Fruit fly (Drosophila melanogaster) whole organism, embryonic: ENCODE data around the gene CG13026.

Experiments
- Abd-B ChIP-seq: fragments of 200-800 bp; sonication (Bioruptor generic); optimal IDR thresholded peaks from 2 replicates; lab custom pipeline; 2018; ENCODE audit warnings: missing biosample characterization, mild to moderate bottlenecking, missing genetic modification characterization, moderate library complexity
- Antp ChIP-seq: fragments of 200-800 bp; sonication (Bioruptor generic); optimal IDR thresholded peaks from 3 replicates; lab custom pipeline; 2016; ENCODE audit warnings: missing biosample characterization, missing genetic modification characterization
- Bteb2 ChIP-seq: fragments of 200-800 bp; sonication (Bioruptor generic); optimal IDR thresholded peaks from 2 replicates; lab custom pipeline; 2016; ENCODE audit warnings: missing biosample characterization, missing genetic modification characterization
- C15 ChIP-seq: fragments of 200-800 bp; sonication (Bioruptor generic); IDR thresholded peaks from 3 replicates; pipeline ENCODE4 v1.3.6; 2022; ENCODE audit warnings: missing biosample characterization, missing genetic modification characterization
- CG14050 ChIP-seq: fragments of 200-800 bp; sonication (Bioruptor generic); IDR thresholded peaks from 3 replicates; pipeline ENCODE4 v1.3.6; 2022; ENCODE audit warnings: missing biosample characterization, missing genetic modification characterization
- CG14965 ChIP-seq: fragments of 200-800 bp; sonication (Bioruptor generic); optimal IDR thresholded peaks from 2 replicates; lab custom pipeline; 2016; ENCODE audit warnings: missing biosample characterization, missing genetic modification characterization, borderline replicate concordance
- CG1832 ChIP-seq: fragments of 200-800 bp; sonication (Bioruptor generic); optimal IDR thresholded peaks from 2 replicates; lab custom pipeline; 2017; ENCODE audit warnings: missing biosample characterization, mild to moderate bottlenecking, missing genetic modification characterization, inconsistent platforms
- CG2129 ChIP-seq: fragments of 200-800 bp; sonication (Bioruptor generic); IDR thresholded peaks from 2 replicates; pipeline ENCODE4 v1.3.6; 2022; ENCODE audit warnings: missing biosample characterization, missing genetic modification characterization; ENCODE audit not compliant: partially characterized antibody
- CG2202 ChIP-seq: fragments of 200-800 bp; sonication (Bioruptor generic); optimal IDR thresholded peaks from 2 replicates; lab custom pipeline; 2018; ENCODE audit warnings: missing biosample characterization, mild to moderate bottlenecking, missing genetic modification characterization
- CG32767 ChIP-seq: fragments of 200-800 bp; sonication (Bioruptor generic); IDR thresholded peaks from 2 replicates; pipeline ENCODE4 v1.3.6; 2022; ENCODE audit warnings: missing biosample characterization, missing genetic modification characterization
- CG4707 ChIP-seq: fragments of 200-800 bp; sonication (Bioruptor generic); optimal IDR thresholded peaks from 2 replicates; lab custom pipeline; 2018; ENCODE audit warnings: missing biosample characterization, mild to moderate bottlenecking, missing genetic modification characterization, moderate library complexity
- CG6272 ChIP-seq: fragments of 200-800 bp; sonication (Bioruptor generic); IDR thresholded peaks from 2 replicates; pipeline ENCODE4 v1.3.6; 2022; ENCODE audit warnings: missing biosample characterization, missing genetic modification characterization
- CG6654 ChIP-seq: fragments of 200-800 bp; sonication (Bioruptor generic); optimal IDR thresholded peaks from 2 replicates; lab custom pipeline; 2017; ENCODE audit warnings: missing biosample characterization, mild to moderate bottlenecking, missing genetic modification characterization
- CG6791 ChIP-seq: fragments of 200-800 bp; sonication (Bioruptor generic); IDR thresholded peaks from 3 replicates; pipeline ENCODE4 v1.3.6; 2022; ENCODE audit warnings: missing biosample characterization, missing genetic modification characterization; ENCODE audit not compliant: partially characterized antibody
- CG7372 ChIP-seq: fragments of 200-800 bp; sonication (Bioruptor generic); IDR thresholded peaks from 2 replicates; pipeline ENCODE4 v1.3.6; 2022; ENCODE audit warnings: missing biosample characterization, missing genetic modification characterization
- CG8089 ChIP-seq: fragments of 200-800 bp; sonication (Bioruptor generic); optimal IDR thresholded peaks from 3 replicates; lab custom pipeline; 2016; ENCODE audit warnings: missing biosample characterization, missing genetic modification characterization
- CG8290 ChIP-seq, 3 experiments: fragments of 200-800 bp; sonication (Bioruptor generic); optimal IDR thresholded peaks; 2 replicates each; lab custom pipeline; 2016 to 2019; ENCODE audit warnings: missing biosample characterization in 3 of 3, missing genetic modification characterization in 3 of 3, mild to moderate bottlenecking in 2 of 3, moderate library complexity in 1 of 3
- CG8478 ChIP-seq: fragments of >200 bp; optimal IDR thresholded peaks from 2 replicates; lab custom pipeline; 2018
- CTCF ChIP-seq: fragments of 200-800 bp; sonication (Bioruptor generic); optimal IDR thresholded peaks from 2 replicates; lab custom pipeline; 2017; ENCODE audit warnings: missing biosample characterization, mild to moderate bottlenecking, missing genetic modification characterization, moderate library complexity
- Chrac-16 ChIP-seq: fragments of 200-800 bp; sonication (Bioruptor generic); optimal IDR thresholded peaks from 3 replicates; lab custom pipeline; 2016; ENCODE audit warnings: missing biosample characterization, missing genetic modification characterization
- Doc3 ChIP-seq: fragments of 200-800 bp; sonication (Bioruptor generic); IDR thresholded peaks from 3 replicates; pipeline ENCODE4 v1.3.6; 2022; ENCODE audit warnings: missing biosample characterization, missing genetic modification characterization; ENCODE audit not compliant: partially characterized antibody
- Hmr ChIP-seq: fragments of 200-800 bp; sonication (Bioruptor generic); optimal IDR thresholded peaks from 3 replicates; lab custom pipeline; 2017; ENCODE audit warnings: mild to moderate bottlenecking, missing biosample characterization, missing genetic modification reagents, missing genetic modification characterization
- Mad ChIP-seq: fragments of 200-800 bp; sonication (Bioruptor generic); optimal IDR thresholded peaks from 2 replicates; lab custom pipeline; 2016; ENCODE audit warnings: missing biosample characterization, missing genetic modification characterization
- Max ChIP-seq: fragments of 200-800 bp; sonication (Bioruptor generic); optimal IDR thresholded peaks from 2 replicates; lab custom pipeline; 2016; ENCODE audit warnings: missing biosample characterization, mild to moderate bottlenecking, missing genetic modification characterization
- NFAT ChIP-seq: fragments of 200-800 bp; sonication (Bioruptor generic); IDR thresholded peaks from 2 replicates; pipeline ENCODE4 v1.3.6; 2022; ENCODE audit warnings: missing biosample characterization, missing genetic modification characterization
- Ptx1 ChIP-seq: fragments of 200-800 bp; sonication (Bioruptor generic); IDR thresholded peaks from 2 replicates; pipeline ENCODE4 v1.3.6; 2022; ENCODE audit warnings: missing biosample characterization, missing genetic modification characterization
- Sox102F ChIP-seq: fragments of 200-800 bp; sonication (Bioruptor generic); optimal IDR thresholded peaks from 2 replicates; lab custom pipeline; 2018; ENCODE audit warnings: missing biosample characterization, mild to moderate bottlenecking, missing genetic modification characterization, moderate library complexity
- Vsx1 ChIP-seq: fragments of 200-800 bp; sonication (Bioruptor generic); optimal IDR thresholded peaks from 2 replicates; lab custom pipeline; 2017; ENCODE audit warnings: missing biosample characterization, mild to moderate bottlenecking, missing genetic modification characterization, missing genetic modification reagents
- abd-A ChIP-seq: fragments of 200-800 bp; sonication (Bioruptor generic); optimal IDR thresholded peaks from 3 replicates; lab custom pipeline; 2019; ENCODE audit warnings: missing biosample characterization, mild to moderate bottlenecking, missing genetic modification characterization, moderate library complexity
- aop ChIP-seq: fragments of 200-800 bp; sonication (Bioruptor generic); IDR thresholded peaks from 2 replicates; pipeline ENCODE4 v1.3.6; 2022; ENCODE audit warnings: missing biosample characterization, missing genetic modification characterization
- ara ChIP-seq: fragments of 200-800 bp; sonication (Bioruptor generic); IDR thresholded peaks from 2 replicates; pipeline ENCODE4 v1.3.6; 2022; ENCODE audit warnings: missing biosample characterization, missing genetic modification characterization
- btn ChIP-seq: fragments of 200-800 bp; sonication (Bioruptor generic); optimal IDR thresholded peaks from 2 replicates; lab custom pipeline; 2016; ENCODE audit warnings: missing biosample characterization, missing genetic modification characterization
- disco-r ChIP-seq: fragments of 200-800 bp; sonication (Bioruptor generic); optimal IDR thresholded peaks from 2 replicates; lab custom pipeline; 2016; ENCODE audit warnings: missing biosample characterization, missing genetic modification characterization
- dmrt99B ChIP-seq: fragments of 200-800 bp; sonication (Bioruptor generic); optimal IDR thresholded peaks from 2 replicates; lab custom pipeline; 2018; ENCODE audit warnings: missing biosample characterization, mild to moderate bottlenecking, missing genetic modification characterization, moderate library complexity
- esg ChIP-seq: fragments of 200-800 bp; sonication (Bioruptor generic); conservative IDR thresholded peaks from 2 replicates; pipeline ENCODE4 v1.3.6; 2022; ENCODE audit warnings: missing biosample characterization, missing genetic modification characterization
- fd102C ChIP-seq: fragments of 200-800 bp; sonication (Bioruptor generic); optimal IDR thresholded peaks from 2 replicates; lab custom pipeline; 2018; ENCODE audit warnings: missing biosample characterization, mild to moderate bottlenecking, missing genetic modification characterization, moderate library complexity
- kah ChIP-seq: fragments of 200-800 bp; sonication (Bioruptor generic); optimal IDR thresholded peaks from 2 replicates; lab custom pipeline; 2018; ENCODE audit warnings: missing biosample characterization, mild to moderate bottlenecking, missing genetic modification characterization
- knrl ChIP-seq: fragments of 200-800 bp; sonication (Bioruptor generic); IDR thresholded peaks from 3 replicates; pipeline ENCODE4 v1.3.6; 2022; ENCODE audit warnings: missing biosample characterization, missing genetic modification characterization; ENCODE audit not compliant: partially characterized antibody
- nerfin-2 ChIP-seq: fragments of 200-800 bp; sonication (Bioruptor generic); IDR thresholded peaks from 2 replicates; pipeline ENCODE4 v1.3.6; 2022; ENCODE audit warnings: missing biosample characterization, missing genetic modification characterization; ENCODE audit not compliant: partially characterized antibody
- otp ChIP-seq: fragments of 200-800 bp; sonication (Bioruptor generic); IDR thresholded peaks from 3 replicates; pipeline ENCODE4, ENCODE4 v1.3.6; 2022; ENCODE audit warnings: missing biosample characterization, missing genetic modification characterization
- prd ChIP-seq, 3 experiments: fragments of >200 bp in 2 of 3; fragments of 200-800 bp in 1 of 3; sonication (Bioruptor generic) in 1 of 3; optimal IDR thresholded peaks in 2 of 3; IDR thresholded peaks in 1 of 3; 2 replicates in 2 of 3; 3 replicates in 1 of 3; pipeline versions ENCODE4 v1.3.6 to Lab custom; 2017 to 2022; ENCODE audit warnings: missing biosample characterization in 1 of 3, missing genetic modification characterization in 1 of 3
- pum ChIP-seq: fragments of 200-800 bp; sonication (Bioruptor generic); optimal IDR thresholded peaks from 2 replicates; lab custom pipeline; 2016; ENCODE audit warnings: missing biosample characterization, missing genetic modification characterization
- sisA ChIP-seq: fragments of 200-800 bp; sonication (Bioruptor generic); IDR thresholded peaks from 2 replicates; pipeline ENCODE4 v1.3.6; 2022; ENCODE audit warnings: missing biosample characterization, missing genetic modification characterization
- so ChIP-seq: fragments of 200-800 bp; sonication (Bioruptor generic); IDR thresholded peaks from 3 replicates; pipeline ENCODE4 v1.3.6; 2022; ENCODE audit warnings: missing biosample characterization, missing genetic modification characterization
- sqz ChIP-seq: fragments of 200-800 bp; sonication (Bioruptor generic); optimal IDR thresholded peaks from 3 replicates; lab custom pipeline; 2018; ENCODE audit warnings: missing biosample characterization, mild to moderate bottlenecking, missing genetic modification characterization
- tin ChIP-seq: fragments of 200-800 bp; sonication (Bioruptor generic); optimal IDR thresholded peaks from 3 replicates; lab custom pipeline; 2016; ENCODE audit warnings: missing biosample characterization, missing genetic modification characterization
- ttk ChIP-seq: fragments of 200-800 bp; sonication (Bioruptor generic); IDR thresholded peaks from 2 replicates; pipeline ENCODE4 v2.1.2; 2022; ENCODE audit warnings: missing biosample characterization, missing genetic modification characterization
- tup ChIP-seq: fragments of 200-800 bp; sonication (Bioruptor generic); optimal IDR thresholded peaks from 2 replicates; lab custom pipeline; 2016; ENCODE audit warnings: missing biosample characterization, mild to moderate bottlenecking, missing genetic modification characterization, moderate library complexity

Gene CG13026

DNA sequence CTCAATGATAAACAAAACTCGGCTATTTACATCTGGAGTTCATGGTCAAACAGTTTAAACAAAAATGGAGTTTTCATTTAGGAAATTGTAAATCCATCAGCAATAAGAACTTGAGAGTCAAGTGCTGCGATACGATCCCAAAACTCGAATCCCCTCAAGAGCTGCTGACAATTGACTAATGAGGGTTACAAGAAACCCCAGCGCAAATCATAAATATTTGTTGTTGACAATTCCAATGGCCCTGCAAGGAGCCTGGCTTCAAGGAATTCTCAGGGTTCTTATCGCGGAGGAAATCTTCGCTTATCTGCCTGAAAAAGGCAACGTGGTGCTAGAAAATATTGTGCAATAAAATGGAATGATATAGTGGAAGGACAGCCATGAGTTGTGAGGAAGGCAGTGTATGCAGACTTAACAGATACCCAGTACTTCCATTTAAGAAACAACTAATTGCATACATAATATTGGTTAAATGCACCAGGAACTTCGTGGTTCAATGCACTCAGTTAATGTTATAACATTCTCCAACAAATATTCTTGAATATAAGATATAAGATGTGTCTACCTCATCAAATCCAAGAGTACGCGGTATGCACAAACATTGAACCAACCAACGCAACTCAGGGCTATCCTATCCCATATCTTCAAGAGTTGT, 42.2 kb upstream of the CG13026 start (continued):
- no peak for TF ChIP-seq CTCF (GFP tag; lab: Kevin White, UChicago)
- no peak for TF ChIP-seq so
- 0 out of 3 replicates have a peak, but pooled peaks have one; percentile 28 for TF ChIP-seq knrl (GFP tag; lab: Robert Waterston, UW)
- no peak for TF ChIP-seq tup
- peak; percentile 2 for TF ChIP-seq Max (GFP tag; lab: Kevin White, UChicago)
- 0 out of 3 replicates have a peak, but pooled peaks have one; percentile 14 for TF ChIP-seq Doc3 (GFP tag; lab: Robert Waterston, UW)
- no peak for TF ChIP-seq prd (optimal IDR thresholded peaks at IDR 0.05; lab: Kevin White, UChicago)
- peak; percentile 77 for TF ChIP-seq prd (GFP tag; IDR thresholded peaks at IDR 0.05; lab: Robert Waterston, UW)
- peak; percentile 34 for TF ChIP-seq Sox102F
- TF ChIP-seq sqz (GFP tag; lab: Kevin White, UChicago), result no peak
- peak; percentile 15; the same call in 1 of the 2 replicates for TF ChIP-seq ttk (GFP tag; lab: Robert Waterston, UW)
- no peak for TF ChIP-seq CG6272 (GFP tag; lab: Robert Waterston, UW)
- no peak for TF ChIP-seq aop
- TF ChIP-seq Bteb2 (GFP tag; lab: Kevin White, UChicago), result no peak
- 0 out of 3 replicates have a peak, but pooled peaks have one; percentile 50 for TF ChIP-seq CG6791 (GFP tag; lab: Robert Waterston, UW)
- TF ChIP-seq Abd-B (GFP tag; lab: Kevin White, UChicago), result peak; percentile 22
- no peak for TF ChIP-seq CG1832
- peak; percentile 55 for TF ChIP-seq fd102C (GFP tag; lab: Kevin White, UChicago)
- TF ChIP-seq CG14050 (GFP tag; lab: Robert Waterston, UW), result no peak; the same call in 2 of the 3 replicates
- no peak for TF ChIP-seq CG6654 (GFP tag; lab: Kevin White, UChicago)
- TF ChIP-seq esg (GFP tag; lab: Robert Waterston, UW), result 0 out of 2 replicates have a peak, but pooled peaks have one; percentile 10
- peak; percentile 52; the same call in 1 of the 2 replicates for TF ChIP-seq ara
- TF ChIP-seq CG2202, result no peak
- no peak for TF ChIP-seq sisA
- TF ChIP-seq Vsx1 (GFP tag; lab: Kevin White, UChicago), result no peak
- peak; percentile 38 for TF ChIP-seq Antp (GFP tag; lab: Kevin White, UChicago)
- no peak for TF ChIP-seq abd-A (tag; lab: Kevin White, UChicago)
- peak; percentile 42 for TF ChIP-seq Chrac-16 (GFP tag; lab: Kevin White, UChicago)
- TF ChIP-seq pum (GFP tag; lab: Kevin White, UChicago), result peak; percentile 39
- TF ChIP-seq CG8290 (GFP tag; optimal IDR thresholded peaks at IDR 0.05; lab: Kevin White, UChicago), result no peak
- peak in 1 of 2 experiments; percentile 57 for TF ChIP-seq CG8290 (tag; optimal IDR thresholded peaks at IDR 0.05; lab: Kevin White, UChicago)
- TF ChIP-seq dmrt99B, result peak; percentile 41
- TF ChIP-seq kah (GFP tag; lab: Kevin White, UChicago), result no peak
- no peak for TF ChIP-seq CG2129
- 0 out of 3 replicates have a peak, but pooled peaks have one; percentile 54 for TF ChIP-seq otp (GFP tag; lab: Robert Waterston, UW)
- no peak for TF ChIP-seq btn
- peak; percentile 1 for TF ChIP-seq Hmr (GFP tag; lab: Kevin White, UChicago)
- TF ChIP-seq NFAT (GFP tag; lab: Robert Waterston, UW), result no peak
- TF ChIP-seq Mad (GFP tag; lab: Kevin White, UChicago), result peak; percentile 29
- TF ChIP-seq tin, result peak; percentile 66
- no peak for TF ChIP-seq CG32767 (GFP tag; lab: Robert Waterston, UW)
- TF ChIP-seq nerfin-2 (GFP tag; lab: Robert Waterston, UW), result no peak
- no peak for TF ChIP-seq CG4707 (GFP tag; lab: Kevin White, UChicago)
- peak; percentile 55 for TF ChIP-seq Ptx1 (GFP tag; lab: Robert Waterston, UW)
- no peak for TF ChIP-seq CG7372 (GFP tag; lab: Robert Waterston, UW)
- no peak for TF ChIP-seq C15 (GFP tag; lab: Robert Waterston, UW)
- TF ChIP-seq CG8478 (lab: Kevin White, UChicago), result no peak
- TF ChIP-seq disco-r (GFP tag; lab: Kevin White, UChicago), result no peak
- TF ChIP-seq CG14965, result no peak
- peak; percentile 2 for TF ChIP-seq CG8089 (GFP tag; lab: Kevin White, UChicago)
